Fruit fly (Drosophila melanogaster) S2 (cell line): Measurements from ENCODE around the gene CG42354.

Experiments
- CG8478 ChIP-seq: fragments of >200 bp; optimal IDR thresholded peaks from 2 replicates; lab custom pipeline; 2018
- CTCF ChIP-seq, 2 experiments: fragments of >200 bp; optimal IDR thresholded peaks; 2 replicates each; lab custom pipeline; 2018

- TF ChIP-seq CTCF (optimal IDR thresholded peaks at IDR 0.05; lab: Kevin White, UChicago): no peak
- TF ChIP-seq CG8478 (lab: Kevin White, UChicago): no peak
Observed at dm6 chrX:16102338-16103218, 2.2 kb downstream of the CG42354 start.
